Fruit fly (Drosophila melanogaster): Measurements from ENCODE around the gene CG17841.

dm6 chrX:10370201-10371038, 2.6 kb downstream of the CG17841 start:
- TF ChIP-seq cyc (GFP tag; optimal IDR thresholded peaks at IDR 0.05) (no peak), OdsH (GFP tag; optimal IDR thresholded peaks at IDR 0.05) (no peak), salr (GFP tag; optimal IDR thresholded peaks at IDR 0.05) (no peak), CG16779 (tag; optimal IDR thresholded peaks at IDR 0.05) (no peak), lz (GFP tag; optimal IDR thresholded peaks at IDR 0.05) (no peak), CG7368 (GFP tag; optimal IDR thresholded peaks at IDR 0.05) (no peak), fkh (GFP tag; optimal IDR thresholded peaks at IDR 0.05) (no peak), fd85E (GFP tag; optimal IDR thresholded peaks at IDR 0.05) (no peak), CG9139 (GFP tag; optimal IDR thresholded peaks at IDR 0.05) (no peak), Lpt (GFP tag; optimal IDR thresholded peaks at IDR 0.05) (no peak), esn (GFP tag; optimal IDR thresholded peaks at IDR 0.05) (no peak)
